Worm (Caenorhabditis elegans) whole organism, L3 larva: Measurements from ENCODE around the gene fard-1.

Experiments used
- R02D3.7 ChIP-seq: fragments of 150-350 bp; optimal IDR thresholded peaks from 2 replicates; lab custom pipeline; 2014; ENCODE audit warnings: missing biosample characterization, missing genetic modification characterization
- ZK546.5 ChIP-seq: sonication (generic microtip); optimal IDR thresholded peaks from 2 replicates; lab custom pipeline; 2017; ENCODE audit warnings: missing biosample characterization, missing genetic modification characterization
- aly-2 ChIP-seq: fragments of 150-350 bp; optimal IDR thresholded peaks from 2 replicates; lab custom pipeline; 2014; ENCODE audit warnings: missing biosample characterization, missing genetic modification characterization
- ama-1 ChIP-seq: fragments of 150-350 bp; optimal IDR thresholded peaks from 2 replicates; lab custom pipeline; 2018
- ceh-16 ChIP-seq: sonication (generic microtip); optimal IDR thresholded peaks from 2 replicates; lab custom pipeline; 2017; ENCODE audit warnings: missing biosample characterization, missing genetic modification characterization
- ceh-82 ChIP-seq: fragments of 150-350 bp; optimal IDR thresholded peaks from 2 replicates; lab custom pipeline; 2014; ENCODE audit warnings: missing biosample characterization, missing genetic modification characterization
- ceh-9 ChIP-seq: sonication (generic microtip); optimal IDR thresholded peaks from 2 replicates; lab custom pipeline; 2018; ENCODE audit warnings: missing biosample characterization, missing genetic modification characterization
- daf-12 ChIP-seq: fragments of 150-350 bp; optimal IDR thresholded peaks from 2 replicates; lab custom pipeline; 2014; ENCODE audit warnings: missing biosample characterization, missing genetic modification reagents, missing genetic modification characterization
- egl-27 ChIP-seq: sonication (generic microtip); optimal IDR thresholded peaks from 4 replicates; lab custom pipeline; 2017; ENCODE audit warnings: missing biosample characterization, missing genetic modification reagents, missing genetic modification characterization
- egl-5 ChIP-seq: fragments of 150-350 bp; optimal IDR thresholded peaks from 2 replicates; lab custom pipeline; 2017; ENCODE audit warnings: missing biosample characterization, missing genetic modification reagents, missing genetic modification characterization, inconsistent platforms
- elt-1 ChIP-seq: fragments of 150-350 bp; optimal IDR thresholded peaks from 2 replicates; lab custom pipeline; 2014; ENCODE audit warnings: missing biosample characterization, missing genetic modification characterization
- elt-2 ChIP-seq: sonication (generic microtip); optimal IDR thresholded peaks from 2 replicates; lab custom pipeline; 2016; ENCODE audit warnings: missing genetic modification reagents, mild to moderate bottlenecking, missing genetic modification characterization, missing compliant biosample characterization
- elt-3 ChIP-seq, 3 experiments: fragments of 150-350 bp in 1 of 3; sonication (generic microtip) in 2 of 3; optimal IDR thresholded peaks; 2 replicates in 2 of 3; 4 replicates in 1 of 3; lab custom pipeline; 2014 to 2017; ENCODE audit warnings: missing biosample characterization in 3 of 3, missing genetic modification characterization in 3 of 3
- eor-1 ChIP-seq, 2 experiments: fragments of 150-350 bp; optimal IDR thresholded peaks; 2 replicates each; lab custom pipeline; 2014 to 2018; ENCODE audit warnings: missing biosample characterization in 2 of 2, missing genetic modification characterization in 2 of 2
- fkh-10 ChIP-seq: sonication (generic microtip); optimal IDR thresholded peaks from 2 replicates; lab custom pipeline; 2017; ENCODE audit warnings: missing biosample characterization, missing genetic modification reagents, missing genetic modification characterization
- fkh-2 ChIP-seq: fragments of 150-350 bp; optimal IDR thresholded peaks from 2 replicates; lab custom pipeline; 2014; ENCODE audit warnings: missing biosample characterization, missing genetic modification reagents, missing genetic modification characterization
- fos-1 ChIP-seq: fragments of 150-350 bp; optimal IDR thresholded peaks from 2 replicates; lab custom pipeline; 2014; ENCODE audit warnings: missing biosample characterization, missing genetic modification characterization
- hmg-11 ChIP-seq: sonication (generic microtip); optimal IDR thresholded peaks from 2 replicates; lab custom pipeline; 2016; ENCODE audit warnings: missing genetic modification characterization, missing compliant biosample characterization
- jun-1 ChIP-seq: fragments of 150-350 bp; optimal IDR thresholded peaks from 2 replicates; lab custom pipeline; 2014; ENCODE audit warnings: missing biosample characterization, missing genetic modification reagents, missing genetic modification characterization
- lin-15B ChIP-seq: fragments of 150-350 bp; optimal IDR thresholded peaks from 2 replicates; lab custom pipeline; 2014; ENCODE audit warnings: missing biosample characterization, missing genetic modification characterization
- lin-39 ChIP-seq: fragments of 150-350 bp; optimal IDR thresholded peaks from 2 replicates; lab custom pipeline; 2018; ENCODE audit warnings: missing biosample characterization, missing genetic modification reagents, missing genetic modification characterization
- lsy-12 ChIP-seq: sonication (generic microtip); optimal IDR thresholded peaks from 2 replicates; lab custom pipeline; 2016; ENCODE audit warnings: mild to moderate bottlenecking, missing genetic modification characterization, missing compliant biosample characterization
- mdl-1 ChIP-seq: fragments of 150-350 bp; optimal IDR thresholded peaks from 2 replicates; lab custom pipeline; 2014; ENCODE audit warnings: missing biosample characterization, missing genetic modification characterization
- mml-1 ChIP-seq: fragments of 150-350 bp; sonication (generic microtip); optimal IDR thresholded peaks from 3 replicates; lab custom pipeline; 2014; ENCODE audit warnings: missing biosample characterization, missing genetic modification characterization
- nfya-1 ChIP-seq: sonication (generic microtip); optimal IDR thresholded peaks from 2 replicates; lab custom pipeline; 2017; ENCODE audit warnings: missing genetic modification characterization, mild to moderate bottlenecking, missing compliant biosample characterization, antibody characterized with exemption, moderate library complexity; ENCODE audit not compliant: insufficient read depth
- nhr-11 ChIP-seq: fragments of 150-350 bp; optimal IDR thresholded peaks from 2 replicates; lab custom pipeline; 2014; ENCODE audit warnings: missing biosample characterization, missing genetic modification characterization
- nhr-12 ChIP-seq: fragments of 150-350 bp; optimal IDR thresholded peaks from 2 replicates; lab custom pipeline; 2014; ENCODE audit warnings: missing biosample characterization, missing genetic modification characterization
- nhr-23 ChIP-seq: fragments of 150-350 bp; optimal IDR thresholded peaks from 2 replicates; lab custom pipeline; 2014; ENCODE audit warnings: missing biosample characterization, missing genetic modification reagents, missing genetic modification characterization
- nhr-25 ChIP-seq: sonication (generic microtip); optimal IDR thresholded peaks from 2 replicates; lab custom pipeline; 2017; ENCODE audit warnings: missing biosample characterization, missing genetic modification characterization
- nhr-28 ChIP-seq: fragments of 150-350 bp; optimal IDR thresholded peaks from 2 replicates; lab custom pipeline; 2014; ENCODE audit warnings: missing biosample characterization, missing genetic modification characterization
- nhr-43 ChIP-seq: sonication (generic microtip); optimal IDR thresholded peaks from 2 replicates; lab custom pipeline; 2016; ENCODE audit warnings: mild to moderate bottlenecking, missing genetic modification characterization, missing compliant biosample characterization; ENCODE audit not compliant: poor library complexity, severe bottlenecking
- nhr-67 ChIP-seq: fragments of 150-350 bp; optimal IDR thresholded peaks from 2 replicates; lab custom pipeline; 2014; ENCODE audit warnings: missing biosample characterization, missing genetic modification characterization
- nhr-76 ChIP-seq: fragments of 150-350 bp; sonication (generic microtip); optimal IDR thresholded peaks from 5 replicates; lab custom pipeline; 2014; ENCODE audit warnings: missing biosample characterization, missing genetic modification characterization
- nhr-77 ChIP-seq: fragments of 150-350 bp; optimal IDR thresholded peaks from 2 replicates; lab custom pipeline; 2014; ENCODE audit warnings: missing biosample characterization, missing genetic modification characterization
- pqm-1 ChIP-seq: fragments of 150-350 bp; optimal IDR thresholded peaks from 2 replicates; lab custom pipeline; 2017; ENCODE audit warnings: missing biosample characterization, missing genetic modification characterization, inconsistent platforms
- sea-2 ChIP-seq: fragments of 150-350 bp; sonication (generic microtip); optimal IDR thresholded peaks from 4 replicates; lab custom pipeline; 2014; ENCODE audit warnings: missing biosample characterization, missing genetic modification reagents, missing genetic modification characterization
- skn-1 ChIP-seq: fragments of 150-350 bp; optimal IDR thresholded peaks from 2 replicates; lab custom pipeline; 2014; ENCODE audit warnings: missing biosample characterization, missing genetic modification characterization
- snpc-4 ChIP-seq: fragments of 150-350 bp; optimal IDR thresholded peaks from 2 replicates; lab custom pipeline; 2014; ENCODE audit warnings: missing biosample characterization, missing genetic modification characterization
- tbx-2 ChIP-seq: sonication (generic microtip); optimal IDR thresholded peaks from 2 replicates; lab custom pipeline; 2016; ENCODE audit warnings: mild to moderate bottlenecking, missing genetic modification characterization, missing compliant biosample characterization
- unc-39 ChIP-seq: sonication (generic microtip); optimal IDR thresholded peaks from 4 replicates; lab custom pipeline; 2017; ENCODE audit warnings: missing biosample characterization, missing genetic modification characterization
- unc-62 ChIP-seq: fragments of 150-350 bp; sonication (generic microtip); optimal IDR thresholded peaks from 4 replicates; lab custom pipeline; 2014; ENCODE audit warnings: missing biosample characterization, missing genetic modification reagents, missing genetic modification characterization
- zag-1 ChIP-seq: fragments of 150-350 bp; optimal IDR thresholded peaks from 2 replicates; lab custom pipeline; 2014; ENCODE audit warnings: missing biosample characterization, missing genetic modification characterization
- ztf-11 ChIP-seq: fragments of 150-350 bp; optimal IDR thresholded peaks from 2 replicates; lab custom pipeline; 2014; ENCODE audit warnings: missing biosample characterization, missing genetic modification characterization
- ztf-4 ChIP-seq: fragments of 150-350 bp; optimal IDR thresholded peaks from 2 replicates; lab custom pipeline; 2014; ENCODE audit warnings: missing biosample characterization, missing genetic modification characterization

The fard-1 gene

ce11 chrX:2933061-2933460 lies at the start of gene fard-1:
Gene fard-1 (plus strand): TSS chrX:2933361.
- TF ChIP-seq daf-12: no peak
- TF ChIP-seq elt-3 (tag; optimal IDR thresholded peaks at IDR 0.05; lab: Kevin White, UChicago): no peak
- TF ChIP-seq ZK546.5 (tag; lab: Kevin White, UChicago): no peak
- TF ChIP-seq ceh-82 (tag; lab: Kevin White, UChicago): no peak
- TF ChIP-seq mdl-1: no peak
- TF ChIP-seq lin-15B (tag; lab: Kevin White, UChicago): no peak
- no peak for TF ChIP-seq snpc-4 (tag; lab: Kevin White, UChicago)
- no peak for TF ChIP-seq elt-2

ce11 chrX:2885318-2885908 lies 47.7 kb upstream of the fard-1 start, which contains the start of gene vang-1:
Gene vang-1 (plus strand): TSS chrX:2885858.
- TF ChIP-seq hmg-11 (tag; lab: Kevin White, UChicago) (peak; percentile 53), lsy-12 (tag; lab: Kevin White, UChicago) (peak; percentile 35), egl-5 (tag; lab: Kevin White, UChicago) (peak; percentile 58), tbx-2 (tag; lab: Kevin White, UChicago) (no peak), lin-39 (peak; percentile 82), nfya-1 (tag; lab: Kevin White, UChicago) (peak; percentile 52)
- TF ChIP-seq, all 47 proteins: peak for 5

- TF ChIP-seq unc-39 (tag; lab: Kevin White, UChicago): no peak
- no peak for TF ChIP-seq nhr-67 (tag; lab: Kevin White, UChicago)
- peak; percentile 51 for TF ChIP-seq ama-1
- no peak for TF ChIP-seq elt-3 (tag; optimal IDR thresholded peaks at IDR 0.05; lab: Kevin White, UChicago)
- no peak for TF ChIP-seq R02D3.7 (tag; lab: Kevin White, UChicago)
- peak; percentile 57 for TF ChIP-seq nhr-23 (tag; lab: Kevin White, UChicago)
- no peak for TF ChIP-seq snpc-4 (tag; lab: Kevin White, UChicago)
- peak; percentile 72 for TF ChIP-seq nhr-43
- TF ChIP-seq sea-2: no peak
- no peak for TF ChIP-seq nhr-11 (tag; lab: Kevin White, UChicago)
- TF ChIP-seq pqm-1 (tag; lab: Kevin White, UChicago): no peak
- TF ChIP-seq ceh-9: no peak
- no peak for TF ChIP-seq eor-1 (tag; optimal IDR thresholded peaks at IDR 0.05; lab: Kevin White, UChicago)
- TF ChIP-seq daf-12: no peak
Measured at ce11 chrX:2890041-2890650, 43.0 kb upstream of the fard-1 start.

ce11 chrX:2891141-2891739 lies 41.9 kb upstream of the fard-1 start, which contains the start of gene B0410.3:
Gene B0410.3 (minus strand): TSS chrX:2891491.
- no peak for TF ChIP-seq elt-2
- TF ChIP-seq mdl-1: peak; percentile 52
- no peak for TF ChIP-seq skn-1 (tag; lab: Kevin White, UChicago)
- peak; percentile 35 for TF ChIP-seq tbx-2 (tag; lab: Kevin White, UChicago)
- TF ChIP-seq nhr-76 (tag; lab: Kevin White, UChicago): peak; percentile 8
- TF ChIP-seq ztf-4 (tag; lab: Kevin White, UChicago): no peak
- no peak for TF ChIP-seq nhr-12
- peak; percentile 60 for TF ChIP-seq fos-1 (tag; lab: Kevin White, UChicago)
- no peak for TF ChIP-seq daf-12
- no peak for TF ChIP-seq ceh-82 (tag; lab: Kevin White, UChicago)
- peak; percentile 89 for TF ChIP-seq nhr-25 (tag; lab: Kevin White, UChicago)
- TF ChIP-seq eor-1 (tag; optimal IDR thresholded peaks at IDR 0.05; lab: Kevin White, UChicago): no peak
- no peak for TF ChIP-seq zag-1 (tag; lab: Kevin White, UChicago)
- TF ChIP-seq elt-1 (tag; lab: Kevin White, UChicago): peak; percentile 76
- peak; percentile 96 for TF ChIP-seq nhr-43
- TF ChIP-seq pqm-1 (tag; lab: Kevin White, UChicago): no peak
- TF ChIP-seq ztf-11 (tag; lab: Kevin White, UChicago): no peak
- TF ChIP-seq egl-27 (tag; lab: Kevin White, UChicago): no peak
- peak; percentile 10 for TF ChIP-seq nfya-1 (tag; lab: Kevin White, UChicago)
- TF ChIP-seq ceh-16 (tag; lab: Kevin White, UChicago): no peak
- TF ChIP-seq nhr-77: no peak
- peak; percentile 89 for TF ChIP-seq ama-1
- TF ChIP-seq nhr-28 (tag; lab: Kevin White, UChicago): no peak
- no peak for TF ChIP-seq mml-1 (tag; lab: Kevin White, UChicago)
- TF ChIP-seq ZK546.5 (tag; lab: Kevin White, UChicago): no peak
- no peak for TF ChIP-seq R02D3.7 (tag; lab: Kevin White, UChicago)
- TF ChIP-seq elt-3 (tag; optimal IDR thresholded peaks at IDR 0.05; lab: Kevin White, UChicago): peak; percentile 64 to 84 (median 74)
- TF ChIP-seq snpc-4 (tag; lab: Kevin White, UChicago): no peak
- no peak for TF ChIP-seq fkh-2 (tag; lab: Kevin White, UChicago)
- TF ChIP-seq unc-62: peak; percentile 67
- no peak for TF ChIP-seq lin-15B (tag; lab: Kevin White, UChicago)
- TF ChIP-seq fkh-10 (GFP tag; lab: Kevin White, UChicago): no peak
- TF ChIP-seq ceh-9: no peak
- TF ChIP-seq jun-1 (tag; lab: Kevin White, UChicago): no peak
- TF ChIP-seq aly-2 (tag; lab: Kevin White, UChicago): no peak
